Fruit fly (Drosophila melanogaster) whole organism, wandering third instar larva: ENCODE data around the gene Cog1.

Experiments
- Abd-B ChIP-seq: fragments of >200 bp; optimal IDR thresholded peaks from 2 replicates; lab custom pipeline; 2017; ENCODE audit warnings: missing biosample characterization, missing genetic modification characterization
- Hr78 ChIP-seq: fragments of >200 bp; optimal IDR thresholded peaks from 2 replicates; lab custom pipeline; 2017; ENCODE audit warnings: missing biosample characterization, missing genetic modification characterization
- N ChIP-seq: fragments of >200 bp; optimal IDR thresholded peaks from 2 replicates; lab custom pipeline; 2018; ENCODE audit warnings: missing biosample characterization, missing external identifiers, missing genetic modification characterization
- dsf ChIP-seq: sonication (Bioruptor generic); optimal IDR thresholded peaks from 2 replicates; lab custom pipeline; 2016; ENCODE audit warnings: missing biosample characterization, missing genetic modification characterization, borderline replicate concordance
- woc ChIP-seq: sonication (Bioruptor generic); optimal IDR thresholded peaks from 2 replicates; lab custom pipeline; 2016; ENCODE audit warnings: missing biosample characterization, mild to moderate bottlenecking, missing genetic modification characterization

DNA sequence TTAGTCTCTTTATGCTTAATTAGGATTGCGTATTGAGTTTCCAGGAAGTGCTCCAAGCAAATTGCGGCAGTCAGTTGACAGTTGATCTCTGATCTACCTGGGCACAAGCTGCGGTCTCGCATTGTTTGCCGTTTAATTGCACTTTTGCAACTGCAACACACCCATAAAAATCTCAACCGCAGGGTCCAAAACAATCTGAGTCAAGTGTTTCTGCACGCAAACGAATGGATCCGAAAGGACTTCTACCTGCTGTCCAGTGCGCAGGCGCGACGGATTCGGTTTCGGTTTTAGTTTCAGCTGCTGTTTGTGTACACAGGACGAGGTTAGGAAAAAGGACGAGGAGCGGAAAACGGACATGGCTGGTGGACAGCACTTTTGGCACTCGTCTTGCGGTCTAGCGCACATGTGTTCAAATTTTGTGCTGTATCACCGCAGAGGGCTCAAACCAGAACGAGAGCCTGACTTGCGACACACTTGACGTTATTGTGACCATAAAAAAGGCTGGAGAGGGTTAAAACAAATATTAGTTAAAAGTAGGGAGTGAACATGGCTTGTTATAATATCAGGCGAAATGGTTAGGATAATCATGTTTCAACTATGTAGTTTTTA, 33.1 kb upstream of the Cog1 start:
- no peak for TF ChIP-seq woc (GFP tag; lab: Kevin White, UChicago)
- no peak for TF ChIP-seq N
- no peak for TF ChIP-seq Abd-B (GFP tag; lab: Kevin White, UChicago)
- no peak for TF ChIP-seq dsf (GFP tag; lab: Kevin White, UChicago)
- no peak for TF ChIP-seq Hr78 (GFP tag; lab: Kevin White, UChicago)
